Worm (Caenorhabditis elegans): ENCODE measurements around the gene B0496.2.
A peak's percentile ranks its signal among the peaks of the same experiment; 100 is the strongest.

The B0496.2 gene

ce11 chrIV:7477697-7478096 lies 30.0 kb downstream of the B0496.2 start (continued):
- no peak for TF ChIP-seq B0261.1 (tag; optimal IDR thresholded peaks at IDR 0.05)
- no peak for TF ChIP-seq ztf-22 (GFP tag; optimal IDR thresholded peaks at IDR 0.05)
- TF ChIP-seq mes-4 (tag; optimal IDR thresholded peaks at IDR 0.05): no peak
- TF ChIP-seq F10E7.11 (tag; optimal IDR thresholded peaks at IDR 0.05): no peak
- no peak for TF ChIP-seq ztf-18 (tag; optimal IDR thresholded peaks at IDR 0.05)
- TF ChIP-seq rcor-1 (GFP tag; IDR thresholded peaks at IDR 0.05): peak; percentile 80
- TF ChIP-seq sdz-38 (tag; optimal IDR thresholded peaks at IDR 0.05): no peak
- TF ChIP-seq ceh-79 (tag; optimal IDR thresholded peaks at IDR 0.05): no peak
- TF ChIP-seq F22D6.2 (tag; optimal IDR thresholded peaks at IDR 0.05): no peak
- no peak for TF ChIP-seq fkh-3 (tag; optimal IDR thresholded peaks at IDR 0.05)
- TF ChIP-seq Y79H2A.3 (GFP tag; conservative IDR thresholded peaks at IDR 0.05): no peak
- TF ChIP-seq ZK185.1 (tag; optimal IDR thresholded peaks at IDR 0.05; ENCODE audit: poor library complexity, severe bottlenecking): no peak
- no peak for TF ChIP-seq nhr-120 (GFP tag; IDR thresholded peaks at IDR 0.05)
- TF ChIP-seq F33H1.4 (GFP tag; IDR thresholded peaks at IDR 0.05): peak; percentile 98
- TF ChIP-seq hlh-26 (GFP tag; conservative IDR thresholded peaks at IDR 0.05): no peak
- peak; percentile 85 for TF ChIP-seq lin-54 (GFP tag; optimal IDR thresholded peaks at IDR 0.05)
- TF ChIP-seq snpc-1.3 (tag; optimal IDR thresholded peaks at IDR 0.05; ENCODE audit: insufficient read depth): peak; percentile 50
- TF ChIP-seq lin-26 (GFP tag; IDR thresholded peaks at IDR 0.05): no peak
- peak; percentile 77 for TF ChIP-seq snpc-4 (GFP tag; optimal IDR thresholded peaks at IDR 0.05)
- peak in 3 of 4 experiments; percentile 40 to 61 (median 41) for TF ChIP-seq snpc-4 (tag; optimal IDR thresholded peaks at IDR 0.05)
- no peak for TF ChIP-seq F57C9.4 (tag; optimal IDR thresholded peaks at IDR 0.05)
- TF ChIP-seq dpff-1 (tag; optimal IDR thresholded peaks at IDR 0.05): no peak
- TF ChIP-seq Y95B8A.8 (GFP tag; IDR thresholded peaks at IDR 0.05): peak; percentile 92
- TF ChIP-seq madf-10 (tag; optimal IDR thresholded peaks at IDR 0.05): no peak
- no peak for TF ChIP-seq ets-4 (GFP tag; optimal IDR thresholded peaks at IDR 0.05)
- TF ChIP-seq dpl-1 (GFP tag; optimal IDR thresholded peaks at IDR 0.05): peak; percentile 98
- peak; percentile 84 for TF ChIP-seq F49E8.2 (tag; optimal IDR thresholded peaks at IDR 0.05; ENCODE audit: insufficient read depth)
- TF ChIP-seq F37B4.10 (GFP tag; IDR thresholded peaks at IDR 0.05): no peak
- TF ChIP-seq attf-3 (GFP tag; conservative IDR thresholded peaks at IDR 0.05): no peak
- no peak for TF ChIP-seq nhr-90 (tag; optimal IDR thresholded peaks at IDR 0.05)
- TF ChIP-seq ama-1 (optimal IDR thresholded peaks at IDR 0.05): no peak
- no peak for TF ChIP-seq ama-1 (GFP tag; optimal IDR thresholded peaks at IDR 0.05)
- no peak for TF ChIP-seq unc-62 (GFP tag; optimal IDR thresholded peaks at IDR 0.05)
- no peak for TF ChIP-seq attf-6 (GFP tag; IDR thresholded peaks at IDR 0.05)

DNA sequence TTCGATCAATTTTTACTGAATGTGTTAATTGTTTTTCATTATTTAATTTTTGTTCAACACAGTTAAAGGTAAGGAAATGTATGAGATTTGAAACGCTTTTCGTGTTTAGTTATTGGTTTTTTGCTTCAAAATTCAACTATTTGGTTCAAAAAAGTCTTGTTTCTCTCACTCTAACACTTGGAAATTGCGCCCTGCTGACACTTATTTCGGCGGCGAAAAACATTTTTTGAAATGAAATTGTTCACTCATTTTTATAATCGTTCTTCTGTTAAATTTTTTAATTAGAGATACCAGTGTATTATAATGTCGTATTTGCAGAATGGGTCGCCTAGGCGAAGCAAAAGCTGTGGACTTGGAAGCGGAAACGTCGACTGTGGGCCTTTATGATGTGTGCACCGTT lies 30.5 kb downstream of the B0496.2 start, which contains the start of gene rod-1:
Gene rod-1, plus strand, starts transcription at position 319 of the 400 bp plus-strand sequence.
- no peak for TF ChIP-seq efl-1 (GFP tag; optimal IDR thresholded peaks at IDR 0.05)
- peak; percentile 41; the same call in 1 of the 2 replicates for TF ChIP-seq pbrm-1 (GFP tag; IDR thresholded peaks at IDR 0.05)
- TF ChIP-seq ztf-6 (GFP tag; IDR thresholded peaks at IDR 0.05): no peak
- no peak for TF ChIP-seq K12H6.12 (tag; optimal IDR thresholded peaks at IDR 0.05)
- TF ChIP-seq ztf-22 (GFP tag; optimal IDR thresholded peaks at IDR 0.05): no peak
- no peak for TF ChIP-seq mel-28 (tag; optimal IDR thresholded peaks at IDR 0.05; ENCODE audit: borderline replicate concordance)
- no peak for TF ChIP-seq tbp1 (GFP tag; optimal IDR thresholded peaks at IDR 0.05)
- 0 out of 2 replicates have a peak, but pooled peaks have one; percentile 8 for TF ChIP-seq hmg-1.2 (GFP tag; IDR thresholded peaks at IDR 0.05)

Measured in whole organism, young adult.